Worm (Caenorhabditis elegans) whole organism, early embryonic: Measurements from ENCODE around the gene gop-3.

Experiments used
- F13C5.2 ChIP-seq: sonication (generic microtip); optimal IDR thresholded peaks from 2 replicates; lab custom pipeline; 2017; ENCODE audit warnings: mild to moderate bottlenecking, missing genetic modification characterization, inconsistent platforms, missing compliant biosample characterization
- aly-1 ChIP-seq: sonication (generic microtip); optimal IDR thresholded peaks from 2 replicates; lab custom pipeline; 2016; ENCODE audit warnings: missing genetic modification characterization, missing compliant biosample characterization
- ama-1 ChIP-seq: fragments of 150-350 bp; optimal IDR thresholded peaks from 2 replicates; lab custom pipeline; 2014
- flt-1 ChIP-seq: fragments of 200-800 bp; sonication (Bioruptor generic); IDR thresholded peaks from 2 replicates; pipeline ENCODE4 v1.3.6; 2022; ENCODE audit warnings: missing genetic modification characterization, missing compliant biosample characterization
- hmg-4 ChIP-seq: fragments of 200-800 bp; sonication (Bioruptor generic); optimal IDR thresholded peaks from 2 replicates; lab custom pipeline; 2018; ENCODE audit warnings: mild to moderate bottlenecking, missing genetic modification characterization, missing compliant biosample characterization
- scrt-1 ChIP-seq: fragments of 200-800 bp; sonication (Bioruptor generic); IDR thresholded peaks from 2 replicates; pipeline ENCODE4 v1.3.6; 2022; ENCODE audit warnings: missing genetic modification characterization, missing compliant biosample characterization
- tbx-37 ChIP-seq: fragments of 200-800 bp; sonication (Bioruptor generic); conservative IDR thresholded peaks from 2 replicates; pipeline ENCODE4 v1.3.6; 2022; ENCODE audit warnings: missing genetic modification reagents, missing genetic modification characterization, missing compliant biosample characterization
- tra-4 ChIP-seq: sonication (generic microtip); optimal IDR thresholded peaks from 2 replicates; lab custom pipeline; 2017; ENCODE audit warnings: missing genetic modification characterization, missing compliant biosample characterization

- TF ChIP-seq hmg-4 (GFP tag; lab: Kevin White, UChicago) (no peak), ama-1 (lab: Kevin White, UChicago) (no peak), scrt-1 (no peak), tbx-37 (GFP tag; lab: Robert Waterston, UW) (no peak), tra-4 (tag; lab: Kevin White, UChicago) (no peak), F13C5.2 (no peak), flt-1 (no peak), aly-1 (tag; lab: Kevin White, UChicago) (no peak)
Measured at ce11 chrIII:5301786-5302268, 41.3 kb downstream of the gop-3 start, which contains the start of the genes T15B12.2 and F52C9.5.
